Worm (Caenorhabditis elegans) whole organism, young adult: ENCODE results near the gene C15H9.3.

ENCODE experiments used
- B0261.1 ChIP-seq: sonication (generic microtip); optimal IDR thresholded peaks from 2 replicates; lab custom pipeline; 2016; ENCODE audit warnings: mild to moderate bottlenecking, missing genetic modification characterization, moderate library complexity, missing compliant biosample characterization
- B0336.3 ChIP-seq: fragments of 200-800 bp; sonication (Bioruptor generic); IDR thresholded peaks from 2 replicates; pipeline ENCODE4 v1.3.6; 2022; ENCODE audit warnings: missing genetic modification characterization, missing compliant biosample characterization
- C17E4.6 ChIP-seq: fragments of 200-800 bp; sonication (Bioruptor generic); IDR thresholded peaks from 2 replicates; pipeline ENCODE4 v1.3.6; 2022; ENCODE audit warnings: missing genetic modification reagents, missing genetic modification characterization, missing compliant biosample characterization
- F22D6.2 ChIP-seq: sonication (generic microtip); optimal IDR thresholded peaks from 2 replicates; lab custom pipeline; 2016; ENCODE audit warnings: mild to moderate bottlenecking, missing genetic modification characterization, missing compliant biosample characterization
- F39B2.1 ChIP-seq: fragments of 200-800 bp; sonication (Bioruptor generic); IDR thresholded peaks from 2 replicates; pipeline ENCODE4 v1.3.6; 2022; ENCODE audit warnings: missing genetic modification reagents, missing genetic modification characterization, missing compliant biosample characterization
- F57C9.4 ChIP-seq: sonication (generic microtip); optimal IDR thresholded peaks from 2 replicates; lab custom pipeline; 2017; ENCODE audit warnings: mild to moderate bottlenecking, missing genetic modification characterization, missing compliant biosample characterization
- T07F8.4 ChIP-seq: sonication (generic microtip); optimal IDR thresholded peaks from 2 replicates; lab custom pipeline; 2016; ENCODE audit warnings: mild to moderate bottlenecking, missing genetic modification characterization, moderate library complexity, missing compliant biosample characterization
- Y56A3A.18 ChIP-seq: fragments of 200-800 bp; sonication (Bioruptor generic); IDR thresholded peaks from 2 replicates; pipeline ENCODE4 v1.3.6; 2022; ENCODE audit warnings: missing genetic modification reagents, missing genetic modification characterization, missing compliant biosample characterization
- Y79H2A.3 ChIP-seq: fragments of 200-800 bp; sonication (Bioruptor generic); conservative IDR thresholded peaks from 2 replicates; pipeline ENCODE4 v1.3.6; 2022; ENCODE audit warnings: missing genetic modification reagents, missing genetic modification characterization, missing compliant biosample characterization
- ZK185.1 ChIP-seq: sonication (generic microtip); optimal IDR thresholded peaks from 2 replicates; lab custom pipeline; 2016; ENCODE audit warnings: mild to moderate bottlenecking, missing genetic modification characterization, missing compliant biosample characterization; ENCODE audit not compliant: poor library complexity, severe bottlenecking
- akir-1 ChIP-seq: fragments of 200-800 bp; sonication (Bioruptor generic); optimal IDR thresholded peaks from 2 replicates; lab custom pipeline; 2018; ENCODE audit warnings: mild to moderate bottlenecking, missing genetic modification characterization, moderate library complexity, missing compliant biosample characterization
- atf-7 ChIP-seq: sonication (generic microtip); optimal IDR thresholded peaks from 2 replicates; lab custom pipeline; 2017; ENCODE audit warnings: mild to moderate bottlenecking, missing genetic modification characterization, missing compliant biosample characterization
- attf-3 ChIP-seq: fragments of 200-800 bp; sonication (Bioruptor generic); conservative IDR thresholded peaks from 2 replicates; pipeline ENCODE4 v1.3.6; 2022; ENCODE audit warnings: missing genetic modification reagents, missing genetic modification characterization, missing compliant biosample characterization
- bed-1 ChIP-seq: fragments of 200-800 bp; sonication (Bioruptor generic); IDR thresholded peaks from 2 replicates; pipeline ENCODE4 v1.3.6; 2022; ENCODE audit warnings: missing genetic modification reagents, missing genetic modification characterization, missing compliant biosample characterization
- cebp-2 ChIP-seq: fragments of 200-800 bp; sonication (Bioruptor generic); IDR thresholded peaks from 2 replicates; pipeline ENCODE4 v1.3.6; 2022; ENCODE audit warnings: missing genetic modification characterization, missing compliant biosample characterization
- ceh-100 ChIP-seq: fragments of 200-800 bp; sonication (Bioruptor generic); IDR thresholded peaks from 2 replicates; pipeline ENCODE4 v1.3.6; 2022; ENCODE audit warnings: missing genetic modification reagents, missing genetic modification characterization, missing compliant biosample characterization
- ceh-27 ChIP-seq: fragments of 200-800 bp; sonication (Bioruptor generic); optimal IDR thresholded peaks from 2 replicates; lab custom pipeline; 2018; ENCODE audit warnings: mild to moderate bottlenecking, missing genetic modification characterization, moderate library complexity, missing compliant biosample characterization
- ceh-40 ChIP-seq: fragments of 200-800 bp; sonication (Bioruptor generic); IDR thresholded peaks from 2 replicates; pipeline ENCODE4 v1.3.6; 2022; ENCODE audit warnings: missing genetic modification characterization, missing compliant biosample characterization
- ceh-58 ChIP-seq: fragments of 200-800 bp; sonication (Bioruptor generic); IDR thresholded peaks from 2 replicates; pipeline ENCODE4 v1.3.6; 2022; ENCODE audit warnings: missing genetic modification characterization, missing compliant biosample characterization
- dox-1 ChIP-seq: fragments of 200-800 bp; sonication (Bioruptor generic); IDR thresholded peaks from 2 replicates; pipeline ENCODE4 v1.3.6; 2022; ENCODE audit warnings: missing genetic modification reagents, missing genetic modification characterization, missing compliant biosample characterization
- efl-1 ChIP-seq: fragments of 150-350 bp; optimal IDR thresholded peaks from 2 replicates; lab custom pipeline; 2014; ENCODE audit warnings: missing biosample characterization, missing genetic modification reagents, missing genetic modification characterization
- egl-18 ChIP-seq: fragments of 200-800 bp; sonication (Bioruptor generic); IDR thresholded peaks from 2 replicates; pipeline ENCODE4 v1.3.6; 2022; ENCODE audit warnings: missing genetic modification reagents, missing genetic modification characterization, missing compliant biosample characterization
- egrh-3 ChIP-seq: fragments of 200-800 bp; sonication (Bioruptor generic); IDR thresholded peaks from 2 replicates; pipeline ENCODE4 v1.3.6; 2022; ENCODE audit warnings: missing genetic modification reagents, missing genetic modification characterization, missing compliant biosample characterization
- hlh-26 ChIP-seq: fragments of 200-800 bp; sonication (Bioruptor generic); conservative IDR thresholded peaks from 2 replicates; pipeline ENCODE4 v1.3.6; 2022; ENCODE audit warnings: missing genetic modification reagents, missing genetic modification characterization, missing compliant biosample characterization
- hrde-1 ChIP-seq: sonication (generic microtip); optimal IDR thresholded peaks from 2 replicates; lab custom pipeline; 2016; ENCODE audit warnings: missing genetic modification characterization, mild to moderate bottlenecking, missing compliant biosample characterization, moderate library complexity, missing genotype, missing genetic modification reagents, borderline replicate concordance
- hsf-1 ChIP-seq: fragments of 200-800 bp; sonication (Bioruptor generic); IDR thresholded peaks from 2 replicates; pipeline ENCODE4 v1.3.6; 2022; ENCODE audit warnings: missing genetic modification reagents, missing genetic modification characterization, missing compliant biosample characterization
- lin-40 ChIP-seq: sonication (generic microtip); optimal IDR thresholded peaks from 2 replicates; lab custom pipeline; 2016; ENCODE audit warnings: missing genetic modification characterization, mild to moderate bottlenecking, missing compliant biosample characterization, missing genotype, missing genetic modification reagents
- lin-54 ChIP-seq: fragments of 200-800 bp; sonication (Bioruptor generic); optimal IDR thresholded peaks from 2 replicates; lab custom pipeline; 2018; ENCODE audit warnings: mild to moderate bottlenecking, missing genetic modification characterization, missing compliant biosample characterization
- madf-3 ChIP-seq: fragments of 200-800 bp; sonication (Bioruptor generic); IDR thresholded peaks from 2 replicates; pipeline ENCODE4 v1.3.6; 2022; ENCODE audit warnings: missing genetic modification reagents, missing genetic modification characterization, missing compliant biosample characterization
- mcd-1 ChIP-seq: fragments of 200-800 bp; sonication (Bioruptor generic); IDR thresholded peaks from 2 replicates; pipeline ENCODE4 v1.3.6; 2022; ENCODE audit warnings: missing genetic modification reagents, missing genetic modification characterization, missing compliant biosample characterization
- mxl-1 ChIP-seq: sonication (generic microtip); optimal IDR thresholded peaks from 2 replicates; lab custom pipeline; 2016; ENCODE audit warnings: missing genetic modification characterization, missing compliant biosample characterization
- nfya-2 ChIP-seq: fragments of 200-800 bp; sonication (Bioruptor generic); IDR thresholded peaks from 2 replicates; pipeline ENCODE4 v1.3.6; 2022; ENCODE audit warnings: missing genetic modification reagents, missing genetic modification characterization, missing compliant biosample characterization
- nhr-27 ChIP-seq: fragments of 200-800 bp; sonication (Bioruptor generic); optimal IDR thresholded peaks from 2 replicates; lab custom pipeline; 2018; ENCODE audit warnings: mild to moderate bottlenecking, missing genetic modification characterization, moderate library complexity, missing compliant biosample characterization
- nhr-80 ChIP-seq: sonication (generic microtip); optimal IDR thresholded peaks from 2 replicates; lab custom pipeline; 2016; ENCODE audit warnings: missing genetic modification characterization, missing compliant biosample characterization
- repo-1 ChIP-seq: sonication (generic microtip); optimal IDR thresholded peaks from 2 replicates; lab custom pipeline; 2017; ENCODE audit warnings: mild to moderate bottlenecking, missing genetic modification characterization, missing compliant biosample characterization
- snpc-1.1 ChIP-seq: sonication (generic microtip); optimal IDR thresholded peaks from 2 replicates; lab custom pipeline; 2017; ENCODE audit warnings: missing genetic modification characterization, mild to moderate bottlenecking, missing compliant biosample characterization, antibody characterized with exemption, moderate library complexity, missing genotype, missing genetic modification reagents; ENCODE audit not compliant: insufficient read depth
- sptf-2 ChIP-seq: fragments of 200-800 bp; sonication (Bioruptor generic); optimal IDR thresholded peaks from 2 replicates; lab custom pipeline; 2018; ENCODE audit warnings: mild to moderate bottlenecking, missing genetic modification characterization, missing compliant biosample characterization
- unc-130 ChIP-seq: sonication (generic microtip); optimal IDR thresholded peaks from 2 replicates; lab custom pipeline; 2016; ENCODE audit warnings: missing genetic modification reagents, missing genetic modification characterization, missing compliant biosample characterization
- unc-62 ChIP-seq: fragments of 150-350 bp; optimal IDR thresholded peaks from 2 replicates; lab custom pipeline; 2014; ENCODE audit warnings: missing biosample characterization, missing genetic modification reagents, missing genetic modification characterization
- xnd-1 ChIP-seq: sonication (generic microtip); optimal IDR thresholded peaks from 2 replicates; lab custom pipeline; 2016; ENCODE audit warnings: missing genotype, missing genetic modification reagents, missing genetic modification characterization, missing compliant biosample characterization
- zfh-2 ChIP-seq: fragments of 200-800 bp; sonication (Bioruptor generic); conservative IDR thresholded peaks from 2 replicates; pipeline ENCODE4 v1.3.6; 2022; ENCODE audit warnings: missing genetic modification reagents, missing genetic modification characterization, missing compliant biosample characterization
- ztf-25 ChIP-seq: fragments of 200-800 bp; sonication (Bioruptor generic); IDR thresholded peaks from 2 replicates; pipeline ENCODE4 v1.3.6; 2022; ENCODE audit warnings: missing genetic modification reagents, missing genetic modification characterization, missing compliant biosample characterization

Gene C15H9.3

DNA sequence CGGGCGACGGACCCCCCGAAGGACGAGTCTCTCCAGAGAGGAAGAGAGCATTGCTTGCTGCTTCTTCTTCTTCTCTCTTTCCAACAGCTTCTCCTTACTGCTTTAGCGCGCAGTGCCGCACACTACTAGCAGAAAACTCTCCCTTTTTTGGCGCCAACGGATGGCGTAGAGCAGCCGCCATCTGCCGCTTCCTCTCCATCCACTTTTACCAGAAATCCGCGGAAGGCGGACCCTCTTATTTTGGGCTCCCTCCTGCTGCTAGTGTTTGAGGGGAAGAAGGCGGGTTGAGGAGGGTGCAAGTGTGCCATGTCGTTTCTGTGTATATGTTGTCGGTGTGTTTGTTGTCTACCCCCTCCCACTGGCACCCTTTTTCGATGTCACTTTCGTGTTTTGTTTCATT lies 18.8 kb downstream of the C15H9.3 start:
- TF ChIP-seq bed-1 (no peak), nhr-80 (tag; lab: Kevin White, UChicago) (no peak), egrh-3 (peak; percentile 47), ceh-40 (GFP tag; lab: Robert Waterston, UW) (no peak), zfh-2 (GFP tag; lab: Robert Waterston, UW) (peak; percentile 92), B0336.3 (GFP tag; lab: Robert Waterston, UW) (no peak), F39B2.1 (GFP tag; lab: Robert Waterston, UW) (no peak), C17E4.6 (GFP tag; lab: Robert Waterston, UW) (no peak), madf-3 (GFP tag; lab: Robert Waterston, UW) (0 out of 2 replicates have a peak, but pooled peaks have one; percentile 35), hlh-26 (no peak), Y56A3A.18 (GFP tag; lab: Robert Waterston, UW) (no peak)

- TF ChIP-seq C17E4.6 (GFP tag; lab: Robert Waterston, UW) (no peak), atf-7 (tag; lab: Kevin White, UChicago) (no peak), akir-1 (GFP tag; lab: Kevin White, UChicago) (no peak), nhr-27 (no peak), hrde-1 (tag; lab: Kevin White, UChicago) (no peak)
These were observed 22.6 kb downstream of the C15H9.3 start, which contains the start of gene Y72A10A.1 for ce11 chrX:6138243-6138642. Y72A10A.1 (minus strand) TSS chrX:6138343.

DNA sequence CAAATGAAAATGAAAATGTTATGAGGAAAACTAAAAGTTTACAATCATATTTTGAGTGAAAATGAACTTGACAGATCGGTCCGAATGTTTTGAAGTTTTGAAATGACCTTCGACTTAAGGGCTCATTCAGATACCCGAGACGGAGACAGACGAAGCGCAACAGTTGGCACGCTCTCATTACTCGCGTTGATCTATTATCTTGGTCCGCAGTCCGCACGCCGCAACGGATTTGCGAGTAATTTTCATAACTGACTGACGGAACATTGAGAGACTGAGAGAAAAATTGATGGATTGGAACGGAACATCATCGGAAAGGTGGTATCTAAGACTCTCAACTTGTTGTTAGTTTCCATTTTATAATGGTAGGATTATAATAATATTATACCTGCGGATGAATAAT lies 30.3 kb downstream of the C15H9.3 start:
- TF ChIP-seq mcd-1 (GFP tag; lab: Robert Waterston, UW) (no peak), F57C9.4 (no peak), cebp-2 (GFP tag; lab: Robert Waterston, UW) (no peak), sptf-2 (GFP tag; lab: Kevin White, UChicago) (no peak), C17E4.6 (GFP tag; lab: Robert Waterston, UW) (no peak), B0261.1 (tag; lab: Kevin White, UChicago) (no peak), atf-7 (tag; lab: Kevin White, UChicago) (no peak), ZK185.1 (no peak), efl-1 (no peak), unc-130 (no peak), repo-1 (tag; lab: Kevin White, UChicago) (no peak), nfya-2 (no peak), ztf-25 (no peak), nhr-27 (no peak), egl-18 (GFP tag; lab: Robert Waterston, UW) (no peak), bed-1 (no peak), lin-40 (tag; lab: Kevin White, UChicago) (no peak)

DNA sequence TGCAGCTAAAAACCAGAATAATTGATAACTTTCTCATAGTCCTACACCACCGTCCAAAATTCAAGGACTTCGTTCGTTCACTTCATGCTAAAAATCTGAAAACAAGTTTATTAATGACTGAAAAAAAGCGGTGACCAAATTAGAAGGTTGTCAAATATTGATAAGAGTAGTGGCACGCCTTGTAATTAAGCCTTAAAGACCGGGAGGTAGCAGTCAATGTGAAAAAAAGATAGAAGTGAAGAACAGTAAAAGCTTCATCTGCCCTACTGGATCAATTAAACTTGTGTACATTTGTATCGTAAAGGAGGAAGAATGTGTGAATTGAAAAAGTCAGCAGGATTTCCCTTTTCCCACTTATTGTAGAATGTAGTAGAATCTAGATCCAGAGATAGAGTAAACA lies 34.8 kb downstream of the C15H9.3 start, which contains the start of gene tag-275:
Gene tag-275, minus strand, starts transcription at position 101 of the 400 bp plus-strand sequence.
- TF ChIP-seq egl-18 (GFP tag; lab: Robert Waterston, UW) = no peak
- TF ChIP-seq ceh-58 = no peak
- no peak for TF ChIP-seq T07F8.4 (tag; lab: Kevin White, UChicago)
- no peak for TF ChIP-seq unc-130
- no peak for TF ChIP-seq hsf-1 (GFP tag; lab: Robert Waterston, UW)
- TF ChIP-seq lin-54 (GFP tag; lab: Kevin White, UChicago) = no peak
- no peak for TF ChIP-seq F22D6.2 (tag; lab: Kevin White, UChicago)
- no peak for TF ChIP-seq ceh-100 (GFP tag; lab: Robert Waterston, UW)
- no peak for TF ChIP-seq unc-62
- TF ChIP-seq dox-1 (GFP tag; lab: Robert Waterston, UW) = no peak
- TF ChIP-seq Y79H2A.3 (GFP tag; lab: Robert Waterston, UW) = no peak
- TF ChIP-seq ceh-27 (GFP tag; lab: Kevin White, UChicago) = no peak
- no peak for TF ChIP-seq attf-3
- no peak for TF ChIP-seq xnd-1 (tag; lab: Kevin White, UChicago)
- TF ChIP-seq lin-40 (tag; lab: Kevin White, UChicago) = no peak
- TF ChIP-seq efl-1 = no peak
- no peak for TF ChIP-seq mxl-1
- no peak for TF ChIP-seq snpc-1.1
